Fruit fly (Drosophila melanogaster) whole organism, embryonic: ENCODE results near the gene prtp.

Experiments
- BEAF-32 ChIP-seq: fragments of 200-800 bp; sonication (Bioruptor generic); optimal IDR thresholded peaks from 3 replicates; lab custom pipeline; 2017; ENCODE audit warnings: missing biosample characterization, missing genetic modification characterization, mild to moderate bottlenecking, moderate library complexity, missing genetic modification reagents
- C15 ChIP-seq: fragments of 200-800 bp; sonication (Bioruptor generic); IDR thresholded peaks from 3 replicates; pipeline ENCODE4 v1.3.6; 2022; ENCODE audit warnings: missing biosample characterization, missing genetic modification characterization
- CG10565 ChIP-seq: fragments of 200-800 bp; sonication (Bioruptor generic); optimal IDR thresholded peaks from 3 replicates; lab custom pipeline; 2016; ENCODE audit warnings: missing biosample characterization, mild to moderate bottlenecking, missing genetic modification characterization
- CG10979 ChIP-seq: fragments of 200-800 bp; sonication (Bioruptor generic); optimal IDR thresholded peaks from 2 replicates; lab custom pipeline; 2018; ENCODE audit warnings: missing biosample characterization, mild to moderate bottlenecking, missing genetic modification characterization, moderate library complexity
- CG11093 ChIP-seq: fragments of 200-800 bp; sonication (Bioruptor generic); IDR thresholded peaks from 3 replicates; pipeline ENCODE4 v1.3.6; 2022; ENCODE audit warnings: missing biosample characterization, missing genetic modification characterization
- CG12659 ChIP-seq: fragments of 200-800 bp; sonication (Bioruptor generic); optimal IDR thresholded peaks from 3 replicates; lab custom pipeline; 2017; ENCODE audit warnings: mild to moderate bottlenecking, missing biosample characterization, missing genetic modification reagents, missing genetic modification characterization
- CG13296 ChIP-seq: fragments of 200-800 bp; sonication (Bioruptor generic); optimal IDR thresholded peaks from 3 replicates; lab custom pipeline; 2018; ENCODE audit warnings: missing biosample characterization, mild to moderate bottlenecking, missing genetic modification characterization
- CG15514 ChIP-seq: fragments of 200-800 bp; sonication (Bioruptor generic); optimal IDR thresholded peaks from 3 replicates; lab custom pipeline; 2017; ENCODE audit warnings: missing biosample characterization, missing genetic modification characterization, mild to moderate bottlenecking, moderate library complexity, missing genetic modification reagents
- CG16863 ChIP-seq: fragments of 200-800 bp; sonication (Bioruptor generic); optimal IDR thresholded peaks from 3 replicates; lab custom pipeline; 2016; ENCODE audit warnings: missing biosample characterization, missing genetic modification characterization
- CG17829 ChIP-seq: fragments of 200-800 bp; optimal IDR thresholded peaks from 2 replicates; lab custom pipeline; 2019; ENCODE audit warnings: missing biosample characterization, mild to moderate bottlenecking, missing genetic modification characterization, moderate library complexity
- CG18011 ChIP-seq: fragments of 200-800 bp; sonication (Bioruptor generic); optimal IDR thresholded peaks from 2 replicates; lab custom pipeline; 2017; ENCODE audit warnings: missing biosample characterization, missing genetic modification characterization, mild to moderate bottlenecking, moderate library complexity, missing genotype
- CG18476 ChIP-seq: fragments of 200-800 bp; sonication (Bioruptor generic); optimal IDR thresholded peaks from 2 replicates; lab custom pipeline; 2016; ENCODE audit warnings: missing biosample characterization, mild to moderate bottlenecking, missing genetic modification characterization
- CG30020 ChIP-seq: fragments of 200-800 bp; optimal IDR thresholded peaks from 2 replicates; lab custom pipeline; 2019; ENCODE audit warnings: missing biosample characterization, mild to moderate bottlenecking, missing genetic modification characterization, moderate library complexity
- CG3407 ChIP-seq: fragments of 200-800 bp; sonication (Bioruptor generic); optimal IDR thresholded peaks from 2 replicates; lab custom pipeline; 2018; ENCODE audit warnings: missing biosample characterization, mild to moderate bottlenecking, missing genetic modification characterization
- CG34422 ChIP-seq: fragments of 200-800 bp; sonication (Bioruptor generic); IDR thresholded peaks from 3 replicates; pipeline ENCODE4 v1.3.6; 2022; ENCODE audit warnings: missing biosample characterization, missing genetic modification characterization
- CG3838 ChIP-seq: fragments of 200-800 bp; sonication (Bioruptor generic); optimal IDR thresholded peaks from 3 replicates; lab custom pipeline; 2016; ENCODE audit warnings: missing biosample characterization, missing genetic modification characterization
- CG8944 ChIP-seq: fragments of 200-800 bp; sonication (Bioruptor generic); optimal IDR thresholded peaks from 3 replicates; lab custom pipeline; 2016; ENCODE audit warnings: missing biosample characterization, missing genetic modification characterization
- CG9817 ChIP-seq: fragments of 200-800 bp; sonication (Bioruptor generic); optimal IDR thresholded peaks from 2 replicates; lab custom pipeline; 2018; ENCODE audit warnings: missing biosample characterization, mild to moderate bottlenecking, missing genetic modification characterization, moderate library complexity
- D19A ChIP-seq: fragments of 200-800 bp; optimal IDR thresholded peaks from 3 replicates; lab custom pipeline; 2019; ENCODE audit warnings: missing biosample characterization, mild to moderate bottlenecking, missing genetic modification characterization, moderate library complexity
- Dad ChIP-seq: fragments of 200-800 bp; sonication (Bioruptor generic); optimal IDR thresholded peaks from 3 replicates; lab custom pipeline; 2016; ENCODE audit warnings: missing biosample characterization, missing genetic modification characterization
- Deaf1 ChIP-seq: fragments of 200-800 bp; optimal IDR thresholded peaks from 3 replicates; lab custom pipeline; 2019; ENCODE audit warnings: missing biosample characterization, mild to moderate bottlenecking, missing genetic modification characterization, moderate library complexity
- Doc2 ChIP-seq: fragments of 200-800 bp; sonication (Bioruptor generic); IDR thresholded peaks from 2 replicates; pipeline ENCODE4 v1.3.6; 2022; ENCODE audit warnings: missing biosample characterization, missing genetic modification characterization
- Ets65A ChIP-seq: fragments of 200-800 bp; sonication (Bioruptor generic); peaks from one replicate; lab custom pipeline; 2016; ENCODE audit warnings: missing biosample characterization, missing genetic modification characterization
- Fer3 ChIP-seq: fragments of 200-800 bp; sonication (Bioruptor generic); optimal IDR thresholded peaks from 2 replicates; lab custom pipeline; 2018; ENCODE audit warnings: missing biosample characterization, mild to moderate bottlenecking, missing genetic modification characterization, moderate library complexity
- Hand ChIP-seq: fragments of 200-800 bp; sonication (Bioruptor generic); optimal IDR thresholded peaks from 2 replicates; lab custom pipeline; 2017; ENCODE audit warnings: mild to moderate bottlenecking, missing biosample characterization, missing genetic modification reagents, missing genetic modification characterization
- MESR4 ChIP-seq: fragments of 200-800 bp; sonication (Bioruptor generic); optimal IDR thresholded peaks from 2 replicates; lab custom pipeline; 2018; ENCODE audit warnings: missing biosample characterization, mild to moderate bottlenecking, missing genetic modification characterization, moderate library complexity
- Nf-YC ChIP-seq: fragments of 200-800 bp; optimal IDR thresholded peaks from 3 replicates; lab custom pipeline; 2019; ENCODE audit warnings: missing biosample characterization, mild to moderate bottlenecking, missing genetic modification characterization, moderate library complexity
- Oaz ChIP-seq: fragments of 200-800 bp; sonication (Bioruptor generic); IDR thresholded peaks from 2 replicates; pipeline ENCODE4 v1.3.6; 2022; ENCODE audit warnings: missing biosample characterization, missing genetic modification characterization
- Optix ChIP-seq: fragments of 200-800 bp; sonication (Bioruptor generic); IDR thresholded peaks from 3 replicates; pipeline ENCODE4 v1.3.6; 2022; ENCODE audit warnings: missing biosample characterization, missing genetic modification characterization
- Rfx ChIP-seq: fragments of 200-800 bp; sonication (Bioruptor generic); IDR thresholded peaks from 2 replicates; pipeline ENCODE4 v1.3.6; 2022; ENCODE audit warnings: missing biosample characterization, missing genetic modification characterization
- Side ChIP-seq: fragments of 200-800 bp; sonication (Bioruptor generic); optimal IDR thresholded peaks from 2 replicates; lab custom pipeline; 2016; ENCODE audit warnings: missing biosample characterization, missing genetic modification characterization
- Trl ChIP-seq, 3 experiments: fragments of >200 bp in 2 of 3; fragments of 200-800 bp in 1 of 3; sonication (Bioruptor generic) in 1 of 3; optimal IDR thresholded peaks; 2 replicates in 1 of 3; 3 replicates in 2 of 3; lab custom pipeline; 2016 to 2017; ENCODE audit warnings: missing biosample characterization in 1 of 3, missing genetic modification characterization in 1 of 3
- bbx ChIP-seq: fragments of 200-800 bp; sonication (Bioruptor generic); IDR thresholded peaks from 2 replicates; pipeline ENCODE4 v1.3.6; 2022; ENCODE audit warnings: missing biosample characterization, missing genetic modification characterization; ENCODE audit not compliant: partially characterized antibody
- bowl ChIP-seq: fragments of 200-800 bp; sonication (Bioruptor generic); IDR thresholded peaks from 2 replicates; pipeline ENCODE4 v1.3.6; 2022; ENCODE audit warnings: missing biosample characterization, missing genetic modification characterization
- crp ChIP-seq, 2 experiments: fragments of 200-800 bp; sonication (Bioruptor generic); optimal IDR thresholded peaks; 2 replicates in 1 of 2; 3 replicates in 1 of 2; lab custom pipeline; 2017; ENCODE audit warnings: missing biosample characterization in 2 of 2, missing genetic modification characterization in 2 of 2, mild to moderate bottlenecking in 1 of 2, moderate library complexity in 1 of 2
- en ChIP-seq: fragments of 200-800 bp; sonication (Bioruptor generic); optimal IDR thresholded peaks from 2 replicates; lab custom pipeline; 2016; ENCODE audit warnings: missing biosample characterization, missing genetic modification characterization
- eve ChIP-seq, 2 experiments: fragments of >200 bp; optimal IDR thresholded peaks; 2 replicates each; lab custom pipeline; 2017; ENCODE audit warnings: missing biosample characterization in 2 of 2, missing genetic modification characterization in 2 of 2
- exex ChIP-seq: fragments of 200-800 bp; sonication (Bioruptor generic); optimal IDR thresholded peaks from 4 replicates; lab custom pipeline; 2018; ENCODE audit warnings: missing biosample characterization, mild to moderate bottlenecking, missing genetic modification characterization, moderate library complexity
- gro ChIP-seq: fragments of 200-800 bp; sonication (Bioruptor generic); optimal IDR thresholded peaks from 2 replicates; lab custom pipeline; 2016; ENCODE audit warnings: missing biosample characterization, missing genetic modification characterization
- lmd ChIP-seq: fragments of 200-800 bp; sonication (Bioruptor generic); IDR thresholded peaks from 2 replicates; pipeline ENCODE4 v1.3.6; 2022; ENCODE audit warnings: missing biosample characterization, missing genetic modification characterization
- maf-S ChIP-seq: fragments of 200-800 bp; sonication (Bioruptor generic); optimal IDR thresholded peaks from 2 replicates; lab custom pipeline; 2016; ENCODE audit warnings: missing biosample characterization, missing genetic modification characterization
- nau ChIP-seq: fragments of 200-800 bp; sonication (Bioruptor generic); optimal IDR thresholded peaks from 3 replicates; lab custom pipeline; 2017; ENCODE audit warnings: missing biosample characterization, mild to moderate bottlenecking, missing genetic modification characterization, missing genetic modification reagents
- odd ChIP-seq: fragments of 200-800 bp; sonication (Bioruptor generic); optimal IDR thresholded peaks from 2 replicates; lab custom pipeline; 2017; ENCODE audit warnings: missing biosample characterization, mild to moderate bottlenecking, missing genetic modification characterization
- prd ChIP-seq, 3 experiments: fragments of >200 bp in 2 of 3; fragments of 200-800 bp in 1 of 3; sonication (Bioruptor generic) in 1 of 3; optimal IDR thresholded peaks in 2 of 3; IDR thresholded peaks in 1 of 3; 2 replicates in 2 of 3; 3 replicates in 1 of 3; pipeline versions ENCODE4 v1.3.6 to Lab custom; 2017 to 2022; ENCODE audit warnings: missing biosample characterization in 1 of 3, missing genetic modification characterization in 1 of 3
- row ChIP-seq: fragments of 200-800 bp; sonication (Bioruptor generic); IDR thresholded peaks from 3 replicates; pipeline ENCODE4 v1.3.6; 2022; ENCODE audit warnings: missing biosample characterization, missing genetic modification characterization
- shn ChIP-seq: fragments of 200-800 bp; sonication (Bioruptor generic); optimal IDR thresholded peaks from 3 replicates; lab custom pipeline; 2016; ENCODE audit warnings: missing biosample characterization, missing genetic modification characterization
- tna ChIP-seq: fragments of 200-800 bp; sonication (Bioruptor generic); IDR thresholded peaks from 2 replicates; pipeline ENCODE4 v1.3.6; 2022; ENCODE audit warnings: missing biosample characterization, missing genetic modification characterization; ENCODE audit not compliant: partially characterized antibody
- toy ChIP-seq: fragments of 200-800 bp; sonication (Bioruptor generic); IDR thresholded peaks from 2 replicates; pipeline ENCODE4 v1.3.6; 2022; ENCODE audit warnings: missing biosample characterization, missing genetic modification characterization
- vnd ChIP-seq: fragments of 200-800 bp; sonication (Bioruptor generic); IDR thresholded peaks from 3 replicates; pipeline ENCODE4 v1.3.6; 2022; ENCODE audit warnings: missing biosample characterization, missing genetic modification characterization; ENCODE audit not compliant: partially characterized antibody

prtp gene

dm6 chrX:11678539-11679040, 38.0 kb upstream of the prtp start, which contains the start of the genes Vlet and bif (continued):
- peak; percentile 58 for TF ChIP-seq CG10979
- TF ChIP-seq Optix (GFP tag; lab: Robert Waterston, UW): no peak
- peak; percentile 52 for TF ChIP-seq CG8944 (GFP tag; lab: Kevin White, UChicago)
- no peak for TF ChIP-seq eve (GFP tag; optimal IDR thresholded peaks at IDR 0.05; lab: Kevin White, UChicago)
- no peak for TF ChIP-seq exex (tag; lab: Kevin White, UChicago)
- no peak for TF ChIP-seq CG11093 (GFP tag; lab: Robert Waterston, UW)
- TF ChIP-seq bowl (GFP tag; lab: Robert Waterston, UW): no peak
- peak; percentile 73 for TF ChIP-seq BEAF-32 (GFP tag; lab: Kevin White, UChicago)
- TF ChIP-seq Rfx (GFP tag; lab: Robert Waterston, UW): peak; percentile 67
- no peak for TF ChIP-seq odd (GFP tag; lab: Kevin White, UChicago)
- no peak for TF ChIP-seq Deaf1 (tag; lab: Kevin White, UChicago)
- TF ChIP-seq Fer3 (tag; lab: Kevin White, UChicago): peak; percentile 69
- TF ChIP-seq CG15514 (GFP tag; lab: Kevin White, UChicago): peak; percentile 62
- no peak for TF ChIP-seq nau
- TF ChIP-seq Doc2: no peak
- TF ChIP-seq CG16863 (GFP tag; lab: Kevin White, UChicago): no peak
- TF ChIP-seq en (GFP tag; lab: Kevin White, UChicago): no peak
- TF ChIP-seq CG18011: no peak
- peak; percentile 55 for TF ChIP-seq bbx (GFP tag; lab: Robert Waterston, UW)
- no peak for TF ChIP-seq C15 (GFP tag; lab: Robert Waterston, UW)
- TF ChIP-seq Trl (optimal IDR thresholded peaks at IDR 0.05; lab: Kevin White, UChicago): no peak
- peak; percentile 44 for TF ChIP-seq Trl (GFP tag; optimal IDR thresholded peaks at IDR 0.05; lab: Kevin White, UChicago)
- peak; percentile 11 for TF ChIP-seq shn
- TF ChIP-seq CG18476 (GFP tag; lab: Kevin White, UChicago): peak; percentile 19
- TF ChIP-seq CG30020: peak; percentile 47
- TF ChIP-seq CG3407 (GFP tag; lab: Kevin White, UChicago): peak; percentile 9
- TF ChIP-seq Side (GFP tag; lab: Kevin White, UChicago): peak; percentile 18
- TF ChIP-seq Ets65A (GFP tag; lab: Kevin White, UChicago): peak; percentile 95
- no peak for TF ChIP-seq tna (GFP tag; lab: Robert Waterston, UW)
- no peak for TF ChIP-seq toy (GFP tag; lab: Robert Waterston, UW)
- peak; percentile 71 for TF ChIP-seq CG12659
- peak; percentile 69 for TF ChIP-seq CG17829 (tag; lab: Kevin White, UChicago)
- TF ChIP-seq Nf-YC (tag; lab: Kevin White, UChicago): peak; percentile 64
- peak; percentile 78 for TF ChIP-seq CG9817 (tag; lab: Kevin White, UChicago)
- TF ChIP-seq maf-S (GFP tag; lab: Kevin White, UChicago): no peak
- TF ChIP-seq crp (GFP tag; optimal IDR thresholded peaks at IDR 0.05; lab: Kevin White, UChicago): no peak
- TF ChIP-seq row (GFP tag; lab: Robert Waterston, UW): peak; percentile 76
- TF ChIP-seq CG34422: no peak; the same call in 2 of the 3 replicates
- TF ChIP-seq Hand (GFP tag; lab: Kevin White, UChicago): no peak
- peak; percentile 60 for TF ChIP-seq lmd (GFP tag; lab: Robert Waterston, UW)
- peak; percentile 8 for TF ChIP-seq gro (GFP tag; lab: Kevin White, UChicago)
- peak; percentile 56 for TF ChIP-seq D19A (tag; lab: Kevin White, UChicago)
- no peak for TF ChIP-seq Oaz (GFP tag; lab: Robert Waterston, UW)
- peak; percentile 7 for TF ChIP-seq Dad (GFP tag; lab: Kevin White, UChicago)
- TF ChIP-seq vnd: peak; percentile 59; the same call in 2 of the 3 replicates
- TF ChIP-seq CG3838 (GFP tag; lab: Kevin White, UChicago): no peak
- no peak for TF ChIP-seq MESR4
- peak; percentile 69 for TF ChIP-seq CG13296 (GFP tag; lab: Kevin White, UChicago)
- no peak for TF ChIP-seq prd (optimal IDR thresholded peaks at IDR 0.05; lab: Kevin White, UChicago)
- TF ChIP-seq prd (GFP tag; IDR thresholded peaks at IDR 0.05; lab: Robert Waterston, UW): 0 out of 3 replicates have a peak, but pooled peaks have one; percentile 50
- no peak for TF ChIP-seq CG10565 (GFP tag; lab: Kevin White, UChicago)
